Worm (Caenorhabditis elegans) whole organism, L1 larva: ENCODE results near the gene srw-83.
"Not testable (repeated sequence)": the region's sequence is repeated elsewhere in the genome, so short reads cannot be mapped to it uniquely, and the experiment has no call there.

Source experiments
- C16A3.4 ChIP-seq: fragments of 150-350 bp; optimal IDR thresholded peaks from 2 replicates; lab custom pipeline; 2014; ENCODE audit warnings: missing biosample characterization, missing genetic modification characterization
- C34B4.2 ChIP-seq: sonication (generic microtip); optimal IDR thresholded peaks from 2 replicates; lab custom pipeline; 2017; ENCODE audit warnings: mild to moderate bottlenecking, missing genetic modification characterization, missing compliant biosample characterization
- Y116A8C.19 ChIP-seq: sonication (generic microtip); optimal IDR thresholded peaks from 2 replicates; lab custom pipeline; 2016; ENCODE audit warnings: missing compliant biosample characterization, missing genetic modification characterization, borderline replicate concordance
- alr-1 ChIP-seq: fragments of 200-800 bp; sonication (Bioruptor generic); optimal IDR thresholded peaks from 2 replicates; lab custom pipeline; 2018; ENCODE audit warnings: borderline replicate concordance, mild to moderate bottlenecking, missing genetic modification characterization, missing compliant biosample characterization
- ceh-8 ChIP-seq: fragments of 200-800 bp; sonication (Bioruptor generic); optimal IDR thresholded peaks from 2 replicates; lab custom pipeline; 2018; ENCODE audit warnings: mild to moderate bottlenecking, missing genetic modification characterization, moderate library complexity, missing compliant biosample characterization
- ceh-82 ChIP-seq, 3 experiments: fragments of 150-350 bp in 1 of 3; sonication (generic microtip) in 2 of 3; optimal IDR thresholded peaks; 2 replicates each; lab custom pipeline; 2014 to 2017; ENCODE audit warnings: missing biosample characterization in 3 of 3, missing genetic modification characterization in 3 of 3
- ceh-88 ChIP-seq: fragments of 200-800 bp; sonication (Bioruptor generic); IDR thresholded peaks from 2 replicates; pipeline ENCODE4 v1.3.6; 2022; ENCODE audit warnings: missing genetic modification characterization, missing compliant biosample characterization
- ces-1 ChIP-seq: fragments of 150-350 bp; optimal IDR thresholded peaks from 2 replicates; lab custom pipeline; 2014; ENCODE audit warnings: missing biosample characterization, missing genetic modification reagents, missing genetic modification characterization
- dpl-1 ChIP-seq, 3 experiments: fragments of 150-350 bp in 2 of 3; sonication (generic microtip) in 1 of 3; optimal IDR thresholded peaks; 2 replicates each; lab custom pipeline; 2014 to 2017; ENCODE audit warnings: missing biosample characterization in 3 of 3, missing genetic modification characterization in 3 of 3, missing genetic modification reagents in 3 of 3
- dsc-1 ChIP-seq: sonication (generic microtip); optimal IDR thresholded peaks from 2 replicates; lab custom pipeline; 2016; ENCODE audit warnings: mild to moderate bottlenecking, missing genetic modification characterization, missing compliant biosample characterization
- efl-3 ChIP-seq: fragments of 200-800 bp; sonication (Bioruptor generic); optimal IDR thresholded peaks from 2 replicates; lab custom pipeline; 2018; ENCODE audit warnings: mild to moderate bottlenecking, missing genetic modification characterization, missing compliant biosample characterization
- egl-27 ChIP-seq, 2 experiments: fragments of 150-350 bp in 1 of 2; sonication (generic microtip); optimal IDR thresholded peaks; 3 replicates each; lab custom pipeline; 2017 to 2018; ENCODE audit warnings: missing biosample characterization in 2 of 2, missing genetic modification characterization in 2 of 2, missing genetic modification reagents in 2 of 2
- fkh-4 ChIP-seq: sonication (generic microtip); optimal IDR thresholded peaks from 2 replicates; lab custom pipeline; 2016; ENCODE audit warnings: missing compliant biosample characterization, missing genetic modification characterization, borderline replicate concordance
- fkh-8 ChIP-seq: sonication (generic microtip); optimal IDR thresholded peaks from 2 replicates; lab custom pipeline; 2016; ENCODE audit warnings: mild to moderate bottlenecking, missing genetic modification characterization, missing compliant biosample characterization
- fos-1 ChIP-seq: fragments of 150-350 bp; optimal IDR thresholded peaks from 2 replicates; lab custom pipeline; 2014; ENCODE audit warnings: missing biosample characterization, missing genetic modification characterization
- grh-1 ChIP-seq: fragments of 200-800 bp; sonication (Bioruptor generic); IDR thresholded peaks from 2 replicates; pipeline ENCODE4 v1.3.6; 2022; ENCODE audit warnings: missing genetic modification reagents, missing genetic modification characterization, missing compliant biosample characterization
- hlh-17 ChIP-seq: fragments of 200-800 bp; sonication (Bioruptor generic); optimal IDR thresholded peaks from 2 replicates; lab custom pipeline; 2018; ENCODE audit warnings: missing genetic modification characterization, mild to moderate bottlenecking, missing compliant biosample characterization, moderate library complexity, borderline replicate concordance
- hpl-2 ChIP-seq: fragments of 150-350 bp; optimal IDR thresholded peaks from 2 replicates; lab custom pipeline; 2014; ENCODE audit warnings: missing biosample characterization, missing genetic modification reagents, missing genetic modification characterization
- irx-1 ChIP-seq: sonication (generic microtip); optimal IDR thresholded peaks from 2 replicates; lab custom pipeline; 2016; ENCODE audit warnings: missing genetic modification characterization, missing compliant biosample characterization
- jun-1 ChIP-seq: fragments of 150-350 bp; optimal IDR thresholded peaks from 2 replicates; lab custom pipeline; 2014; ENCODE audit warnings: missing biosample characterization, missing genetic modification reagents, missing genetic modification characterization
- lin-13 ChIP-seq: fragments of 150-350 bp; optimal IDR thresholded peaks from 2 replicates; lab custom pipeline; 2014; ENCODE audit warnings: missing biosample characterization, missing genetic modification reagents, missing genetic modification characterization
- lin-14 ChIP-seq: fragments of 200-800 bp; sonication (Bioruptor generic); optimal IDR thresholded peaks from 2 replicates; lab custom pipeline; 2018; ENCODE audit warnings: mild to moderate bottlenecking, missing genetic modification characterization, moderate library complexity, missing compliant biosample characterization
- lin-39 ChIP-seq: fragments of 150-350 bp; optimal IDR thresholded peaks from 2 replicates; lab custom pipeline; 2014; ENCODE audit warnings: missing biosample characterization, missing genetic modification reagents, missing genetic modification characterization
- lsy-2 ChIP-seq, 2 experiments: fragments of 150-350 bp; optimal IDR thresholded peaks; 2 replicates each; lab custom pipeline; 2014; ENCODE audit warnings: missing biosample characterization in 2 of 2, missing genetic modification characterization in 2 of 2
- mef-2 ChIP-seq: fragments of 150-350 bp; optimal IDR thresholded peaks from 2 replicates; lab custom pipeline; 2014; ENCODE audit warnings: missing biosample characterization, missing genetic modification characterization
- mep-1 ChIP-seq: fragments of 150-350 bp; optimal IDR thresholded peaks from 2 replicates; lab custom pipeline; 2014; ENCODE audit warnings: missing biosample characterization, missing genetic modification characterization
- nhr-11 ChIP-seq: fragments of 150-350 bp; optimal IDR thresholded peaks from 2 replicates; lab custom pipeline; 2014; ENCODE audit warnings: missing biosample characterization, missing genetic modification characterization
- nhr-237 ChIP-seq: fragments of 150-350 bp; optimal IDR thresholded peaks from 2 replicates; lab custom pipeline; 2014; ENCODE audit warnings: missing biosample characterization, missing genetic modification characterization
- nhr-28 ChIP-seq: fragments of 150-350 bp; optimal IDR thresholded peaks from 2 replicates; lab custom pipeline; 2014; ENCODE audit warnings: missing biosample characterization, missing genetic modification characterization
- nhr-47 ChIP-seq: sonication (generic microtip); optimal IDR thresholded peaks from 2 replicates; lab custom pipeline; 2016; ENCODE audit warnings: mild to moderate bottlenecking, missing genetic modification characterization, moderate library complexity, missing compliant biosample characterization
- nhr-71 ChIP-seq: sonication (generic microtip); optimal IDR thresholded peaks from 2 replicates; lab custom pipeline; 2016; ENCODE audit warnings: mild to moderate bottlenecking, missing genetic modification characterization, moderate library complexity, missing compliant biosample characterization
- nhr-84 ChIP-seq: sonication (generic microtip); optimal IDR thresholded peaks from 2 replicates; lab custom pipeline; 2017; ENCODE audit warnings: missing biosample characterization, missing genetic modification characterization
- nhr-85 ChIP-seq: sonication (generic microtip); peaks from one replicate; lab custom pipeline; 2016; ENCODE audit warnings: missing genetic modification characterization, inconsistent platforms, missing compliant biosample characterization
- rnt-1 ChIP-seq: sonication (generic microtip); optimal IDR thresholded peaks from 2 replicates; lab custom pipeline; 2016; ENCODE audit warnings: mild to moderate bottlenecking, missing genetic modification characterization, moderate library complexity, missing compliant biosample characterization
- skn-1 ChIP-seq: fragments of 150-350 bp; optimal IDR thresholded peaks from 2 replicates; lab custom pipeline; 2014; ENCODE audit warnings: missing biosample characterization, missing genetic modification characterization
- snu-23 ChIP-seq: sonication (generic microtip); optimal IDR thresholded peaks from 2 replicates; lab custom pipeline; 2016; ENCODE audit warnings: missing genetic modification characterization, missing compliant biosample characterization
- sox-4 ChIP-seq: sonication (generic microtip); optimal IDR thresholded peaks from 2 replicates; lab custom pipeline; 2016; ENCODE audit warnings: missing genetic modification characterization, missing compliant biosample characterization
- sup-37 ChIP-seq: fragments of 200-800 bp; sonication (Bioruptor generic); optimal IDR thresholded peaks from 2 replicates; lab custom pipeline; 2018; ENCODE audit warnings: mild to moderate bottlenecking, missing genetic modification characterization, missing compliant biosample characterization
- unc-130 ChIP-seq: fragments of 150-350 bp; optimal IDR thresholded peaks from 2 replicates; lab custom pipeline; 2017; ENCODE audit warnings: missing biosample characterization, missing genetic modification characterization, inconsistent platforms
- ztf-11 ChIP-seq, 2 experiments: sonication (generic microtip); optimal IDR thresholded peaks; 2 replicates each; lab custom pipeline; 2016 to 2017; ENCODE audit warnings: missing genetic modification characterization in 2 of 2, missing biosample characterization in 1 of 2, missing compliant biosample characterization in 1 of 2

The srw-83 gene

DNA sequence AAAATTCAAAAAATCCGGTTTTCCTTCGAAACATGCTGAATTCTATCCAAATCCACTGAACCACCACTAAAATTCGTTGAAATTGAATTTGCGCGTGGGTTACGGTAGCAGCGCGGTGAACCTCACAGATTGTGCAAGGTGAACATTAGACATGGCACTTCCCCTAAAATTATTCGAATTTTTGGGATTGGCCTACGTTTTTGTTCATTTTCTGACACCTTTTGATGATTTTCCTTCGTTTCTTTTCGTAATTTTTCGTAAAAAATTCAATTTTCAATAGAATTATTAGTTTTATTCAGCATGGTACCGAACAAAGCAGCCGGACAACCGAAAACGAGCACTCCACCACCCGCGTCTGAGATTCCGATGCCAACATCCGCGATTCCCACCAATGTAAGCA is 11.7 kb downstream of the srw-83 start, which contains the start of gene ZK262.8:
Gene ZK262.8, plus strand, starts transcription at position 301 of the 400 bp plus-strand sequence.
- no peak for TF ChIP-seq fkh-4 (tag; lab: Kevin White, UChicago)
- no peak for TF ChIP-seq nhr-47 (tag; lab: Kevin White, UChicago)
- TF ChIP-seq ceh-82 (tag; optimal IDR thresholded peaks at IDR 0.05; lab: Kevin White, UChicago), result no peak
- no peak for TF ChIP-seq rnt-1
- TF ChIP-seq lin-14, result no peak
- no peak for TF ChIP-seq nhr-237
- no peak for TF ChIP-seq nhr-71
- TF ChIP-seq nhr-11 (tag; lab: Kevin White, UChicago), result no peak
- no peak for TF ChIP-seq nhr-28 (tag; lab: Kevin White, UChicago)
- no peak for TF ChIP-seq fkh-8 (tag; lab: Kevin White, UChicago)
- TF ChIP-seq fos-1, result no peak
- no peak for TF ChIP-seq ceh-8 (GFP tag; lab: Kevin White, UChicago)
- no peak for TF ChIP-seq dpl-1 (GFP tag; optimal IDR thresholded peaks at IDR 0.05; lab: Kevin White, UChicago)
- TF ChIP-seq efl-3, result no peak
- no peak for TF ChIP-seq mef-2
- TF ChIP-seq unc-130 (tag; lab: Kevin White, UChicago), result no peak
- no peak for TF ChIP-seq Y116A8C.19 (tag; lab: Kevin White, UChicago)
- no peak for TF ChIP-seq sox-4 (tag; lab: Kevin White, UChicago)
- no peak for TF ChIP-seq lin-39

DNA sequence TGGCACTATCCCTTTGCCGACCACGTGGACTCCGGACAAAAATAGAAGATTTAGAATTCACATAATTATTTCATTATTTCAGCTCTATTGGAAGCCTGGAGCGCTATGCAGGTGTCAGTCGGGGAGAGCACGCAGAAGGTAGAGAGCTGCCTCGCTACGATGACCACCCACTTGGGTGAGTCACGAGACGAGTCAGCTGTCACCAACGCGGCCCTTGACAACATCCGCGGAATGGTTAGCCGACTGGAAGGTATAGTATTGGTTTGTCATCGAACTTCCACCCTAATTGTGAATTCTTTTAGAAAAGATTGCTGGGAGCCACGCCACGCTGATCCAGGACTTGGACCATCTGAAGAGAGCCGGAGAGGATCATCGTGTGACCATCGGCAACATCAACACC is 13.1 kb downstream of the srw-83 start, which contains the start of gene ZK262.9:
Gene ZK262.9, plus strand, starts transcription at position 301 of the 400 bp plus-strand sequence.
- TF ChIP-seq lsy-2 (tag; optimal IDR thresholded peaks at IDR 0.05; lab: Kevin White, UChicago); fos-1; lin-39: not testable (repeated sequence)

DNA sequence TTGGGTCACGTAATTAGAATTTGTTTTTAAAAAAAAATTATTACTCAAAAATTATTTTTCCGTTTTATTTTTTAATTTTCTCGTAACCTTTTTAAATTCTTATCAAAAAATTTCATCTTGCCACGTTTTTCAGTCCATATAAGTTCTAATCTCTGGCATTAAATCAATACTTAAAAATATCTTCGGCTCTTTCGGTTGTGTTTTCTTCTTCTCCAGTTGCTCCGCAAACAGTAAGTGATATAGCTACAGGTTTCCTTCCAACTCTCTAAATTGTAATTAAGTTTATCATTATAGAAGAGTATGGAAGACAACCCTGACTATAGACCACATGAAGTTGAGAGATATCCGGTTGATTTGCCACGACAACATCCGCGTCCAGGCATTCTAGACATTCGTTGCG is 17.7 kb downstream of the srw-83 start, which contains the start of gene ZK228.1:
Gene ZK228.1, plus strand, starts transcription at position 301 of the 400 bp plus-strand sequence.
- TF ChIP-seq mep-1 (no peak), sup-37 (GFP tag; lab: Kevin White, UChicago) (no peak), skn-1 (tag; lab: Kevin White, UChicago) (no peak), snu-23 (GFP tag; lab: Kevin White, UChicago) (no peak), alr-1 (tag; lab: Kevin White, UChicago) (no peak), Y116A8C.19 (tag; lab: Kevin White, UChicago) (no peak), irx-1 (no peak), jun-1 (tag; lab: Kevin White, UChicago) (no peak), sox-4 (tag; lab: Kevin White, UChicago) (no peak), C34B4.2 (tag; lab: Kevin White, UChicago) (no peak), C16A3.4 (tag; lab: Kevin White, UChicago) (no peak), hlh-17 (GFP tag; lab: Kevin White, UChicago) (no peak)

DNA sequence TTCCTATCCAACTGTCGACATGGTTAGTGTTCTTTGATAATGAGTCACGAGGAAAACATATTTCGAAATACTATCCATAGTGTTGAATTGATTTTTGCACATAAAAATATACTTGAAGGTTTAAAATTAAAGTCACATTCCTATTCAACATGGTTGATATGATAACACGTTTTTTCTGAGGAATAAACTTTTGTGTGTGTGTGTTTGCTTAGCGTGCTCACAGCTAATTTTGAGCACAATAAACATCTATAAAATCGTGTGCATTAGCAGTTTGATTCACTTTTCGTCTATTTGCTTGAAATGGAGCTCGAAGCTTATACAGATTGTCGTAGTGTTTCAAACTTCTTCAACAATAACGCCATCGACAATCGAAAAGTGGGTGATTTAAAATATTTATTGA is 30.2 kb downstream of the srw-83 start, which contains the start of gene ZK228.10:
Gene ZK228.10, plus strand, starts transcription at position 301 of the 400 bp plus-strand sequence.
- no peak for TF ChIP-seq hpl-2 (GFP tag; lab: Kevin White, UChicago)
- no peak for TF ChIP-seq unc-130 (tag; lab: Kevin White, UChicago)
- TF ChIP-seq egl-27 (tag; optimal IDR thresholded peaks at IDR 0.05; lab: Kevin White, UChicago), result no peak
- TF ChIP-seq grh-1 (GFP tag; lab: Robert Waterston, UW), result no peak
- no peak for TF ChIP-seq ceh-88 (GFP tag; lab: Robert Waterston, UW)
- no peak for TF ChIP-seq ztf-11 (tag; optimal IDR thresholded peaks at IDR 0.05; lab: Kevin White, UChicago)
- no peak for TF ChIP-seq ceh-82 (tag; optimal IDR thresholded peaks at IDR 0.05; lab: Kevin White, UChicago)
- TF ChIP-seq lin-14, result no peak
- no peak for TF ChIP-seq ces-1
- TF ChIP-seq lsy-2 (tag; optimal IDR thresholded peaks at IDR 0.05; lab: Kevin White, UChicago), result no peak
- TF ChIP-seq nhr-85 (tag; lab: Kevin White, UChicago), result no peak
- TF ChIP-seq dsc-1 (tag; lab: Kevin White, UChicago), result no peak
- TF ChIP-seq nhr-84 (tag; lab: Kevin White, UChicago), result no peak
- TF ChIP-seq lin-13, result no peak
- no peak for TF ChIP-seq C16A3.4 (tag; lab: Kevin White, UChicago)
